Fruit fly (Drosophila melanogaster) whole organism, embryonic: ENCODE data around the gene Tango5.

ENCODE experiments used
- Ada2b ChIP-seq: fragments of 200-800 bp; sonication (Bioruptor generic); IDR thresholded peaks from 2 replicates; pipeline ENCODE4 v1.3.6; 2022; ENCODE audit warnings: missing biosample characterization, missing genetic modification characterization
- B-H1 ChIP-seq: fragments of 200-800 bp; sonication (Bioruptor generic); IDR thresholded peaks from 3 replicates; pipeline ENCODE4 v1.3.6; 2022; ENCODE audit warnings: missing biosample characterization, missing genetic modification characterization
- CG11695 ChIP-seq: fragments of 200-800 bp; sonication (Bioruptor generic); IDR thresholded peaks from 3 replicates; pipeline ENCODE4 v1.3.6; 2022; ENCODE audit warnings: missing biosample characterization, missing genetic modification characterization
- CG14050 ChIP-seq: fragments of 200-800 bp; sonication (Bioruptor generic); IDR thresholded peaks from 3 replicates; pipeline ENCODE4 v1.3.6; 2022; ENCODE audit warnings: missing biosample characterization, missing genetic modification characterization
- CG16863 ChIP-seq: fragments of 200-800 bp; sonication (Bioruptor generic); optimal IDR thresholded peaks from 3 replicates; lab custom pipeline; 2016; ENCODE audit warnings: missing biosample characterization, missing genetic modification characterization
- CG17802 ChIP-seq: fragments of 200-800 bp; sonication (Bioruptor generic); optimal IDR thresholded peaks from 2 replicates; lab custom pipeline; 2018; ENCODE audit warnings: missing biosample characterization, mild to moderate bottlenecking, missing genetic modification characterization, moderate library complexity
- CG1792 ChIP-seq: fragments of 200-800 bp; sonication (Bioruptor generic); optimal IDR thresholded peaks from 2 replicates; lab custom pipeline; 2016; ENCODE audit warnings: missing biosample characterization, missing genetic modification characterization
- CG30431 ChIP-seq: fragments of 200-800 bp; sonication (Bioruptor generic); optimal IDR thresholded peaks from 2 replicates; lab custom pipeline; 2017; ENCODE audit warnings: missing biosample characterization, missing genetic modification characterization
- CG32772 ChIP-seq: fragments of 200-800 bp; sonication (Bioruptor generic); IDR thresholded peaks from 2 replicates; pipeline ENCODE4 v1.3.6; 2022; ENCODE audit warnings: missing biosample characterization, missing genetic modification characterization
- CG4617 ChIP-seq: fragments of 200-800 bp; sonication (Bioruptor generic); optimal IDR thresholded peaks from 3 replicates; lab custom pipeline; 2016; ENCODE audit warnings: missing biosample characterization, missing genetic modification characterization, borderline replicate concordance
- CG4730 ChIP-seq: fragments of 200-800 bp; sonication (Bioruptor generic); IDR thresholded peaks from 2 replicates; pipeline ENCODE4 v1.3.6; 2022; ENCODE audit warnings: missing biosample characterization, missing genetic modification characterization
- CG5180 ChIP-seq: fragments of 200-800 bp; sonication (Bioruptor generic); optimal IDR thresholded peaks from 3 replicates; lab custom pipeline; 2017; ENCODE audit warnings: missing biosample characterization, missing genetic modification characterization, mild to moderate bottlenecking, moderate library complexity, missing genetic modification reagents
- CG8388 ChIP-seq: fragments of 200-800 bp; sonication (Bioruptor generic); optimal IDR thresholded peaks from 2 replicates; lab custom pipeline; 2019; ENCODE audit warnings: missing biosample characterization, mild to moderate bottlenecking, missing genetic modification characterization, moderate library complexity
- CG8478 ChIP-seq: fragments of >200 bp; optimal IDR thresholded peaks from 2 replicates; lab custom pipeline; 2018
- CG9609 ChIP-seq: fragments of 200-800 bp; sonication (Bioruptor generic); optimal IDR thresholded peaks from 3 replicates; lab custom pipeline; 2016; ENCODE audit warnings: missing biosample characterization, missing genetic modification characterization
- D ChIP-seq, 2 experiments: fragments of 200-800 bp in 1 of 2; fragments of >200 bp in 1 of 2; sonication (Bioruptor generic) in 1 of 2; optimal IDR thresholded peaks; 2 replicates in 1 of 2; 3 replicates in 1 of 2; lab custom pipeline; 2017; ENCODE audit warnings: mild to moderate bottlenecking in 1 of 2, missing biosample characterization in 1 of 2, missing genetic modification characterization in 1 of 2, missing genetic modification reagents in 1 of 2
- Dfd ChIP-seq, 2 experiments: fragments of >200 bp; optimal IDR thresholded peaks; 2 replicates each; lab custom pipeline; 2017; ENCODE audit warnings: missing biosample characterization in 2 of 2, missing genetic modification characterization in 2 of 2
- ERR ChIP-seq: fragments of 200-800 bp; sonication (Bioruptor generic); optimal IDR thresholded peaks from 2 replicates; lab custom pipeline; 2016; ENCODE audit warnings: missing biosample characterization, missing genetic modification characterization
- Eip74EF ChIP-seq, 2 experiments: fragments of 200-800 bp in 1 of 2; fragments of >200 bp in 1 of 2; sonication (Bioruptor generic) in 1 of 2; optimal IDR thresholded peaks; 2 replicates each; lab custom pipeline; 2017 to 2019; ENCODE audit warnings: missing biosample characterization in 2 of 2, missing genetic modification characterization in 2 of 2, mild to moderate bottlenecking in 1 of 2, moderate library complexity in 1 of 2
- Ets65A ChIP-seq: fragments of 200-800 bp; sonication (Bioruptor generic); peaks from one replicate; lab custom pipeline; 2016; ENCODE audit warnings: missing biosample characterization, missing genetic modification characterization
- Hand ChIP-seq: fragments of 200-800 bp; sonication (Bioruptor generic); optimal IDR thresholded peaks from 2 replicates; lab custom pipeline; 2017; ENCODE audit warnings: mild to moderate bottlenecking, missing biosample characterization, missing genetic modification reagents, missing genetic modification characterization
- Hmr ChIP-seq: fragments of 200-800 bp; sonication (Bioruptor generic); optimal IDR thresholded peaks from 3 replicates; lab custom pipeline; 2017; ENCODE audit warnings: mild to moderate bottlenecking, missing biosample characterization, missing genetic modification reagents, missing genetic modification characterization
- Hr51 ChIP-seq, 2 experiments: fragments of 200-800 bp; sonication (Bioruptor generic); optimal IDR thresholded peaks; 2 replicates in 1 of 2; 3 replicates in 1 of 2; lab custom pipeline; 2016 to 2018; ENCODE audit warnings: missing biosample characterization in 2 of 2, missing genetic modification characterization in 2 of 2, mild to moderate bottlenecking in 1 of 2, moderate library complexity in 1 of 2
- Mrtf ChIP-seq: fragments of 200-800 bp; sonication (Bioruptor generic); IDR thresholded peaks from 3 replicates; pipeline ENCODE4 v1.3.6; 2022; ENCODE audit warnings: missing biosample characterization, missing genetic modification characterization
- Nf-YB ChIP-seq: fragments of 200-800 bp; sonication (Bioruptor generic); optimal IDR thresholded peaks from 3 replicates; lab custom pipeline; 2019; ENCODE audit warnings: missing biosample characterization, mild to moderate bottlenecking, missing genetic modification characterization, moderate library complexity
- Nf-YC ChIP-seq: fragments of 200-800 bp; optimal IDR thresholded peaks from 3 replicates; lab custom pipeline; 2019; ENCODE audit warnings: missing biosample characterization, mild to moderate bottlenecking, missing genetic modification characterization, moderate library complexity
- Sin3A ChIP-seq: fragments of >200 bp; optimal IDR thresholded peaks from 2 replicates; lab custom pipeline; 2018
- Stat92E ChIP-seq, 3 experiments: fragments of >200 bp in 2 of 3; fragments of 200-800 bp in 1 of 3; sonication (Bioruptor generic) in 1 of 3; optimal IDR thresholded peaks; 2 replicates each; lab custom pipeline; 2017 to 2019; ENCODE audit warnings: missing biosample characterization in 3 of 3, missing genetic modification characterization in 3 of 3, mild to moderate bottlenecking in 1 of 3, moderate library complexity in 1 of 3
- Vsx1 ChIP-seq: fragments of 200-800 bp; sonication (Bioruptor generic); optimal IDR thresholded peaks from 2 replicates; lab custom pipeline; 2017; ENCODE audit warnings: missing biosample characterization, mild to moderate bottlenecking, missing genetic modification characterization, missing genetic modification reagents
- az2 ChIP-seq: fragments of 200-800 bp; sonication (Bioruptor generic); optimal IDR thresholded peaks from 3 replicates; lab custom pipeline; 2016; ENCODE audit warnings: missing biosample characterization, missing genetic modification characterization
- bbx ChIP-seq: fragments of 200-800 bp; sonication (Bioruptor generic); IDR thresholded peaks from 2 replicates; pipeline ENCODE4 v1.3.6; 2022; ENCODE audit warnings: missing biosample characterization, missing genetic modification characterization; ENCODE audit not compliant: partially characterized antibody
- fd3F ChIP-seq: fragments of 200-800 bp; sonication (Bioruptor generic); optimal IDR thresholded peaks from 2 replicates; lab custom pipeline; 2018; ENCODE audit warnings: missing biosample characterization, mild to moderate bottlenecking, missing genetic modification characterization, moderate library complexity
- gro ChIP-seq: fragments of 200-800 bp; sonication (Bioruptor generic); optimal IDR thresholded peaks from 2 replicates; lab custom pipeline; 2016; ENCODE audit warnings: missing biosample characterization, missing genetic modification characterization
- gsb ChIP-seq: fragments of 200-800 bp; sonication (Bioruptor generic); IDR thresholded peaks from 2 replicates; pipeline ENCODE4 v1.3.6; 2022; ENCODE audit warnings: missing biosample characterization, missing genetic modification characterization
- hbn ChIP-seq: fragments of 200-800 bp; sonication (Bioruptor generic); IDR thresholded peaks from 2 replicates; pipeline ENCODE4 v1.3.6; 2022; ENCODE audit warnings: missing biosample characterization, missing genetic modification characterization; ENCODE audit not compliant: partially characterized antibody
- jing ChIP-seq: fragments of 200-800 bp; sonication (Bioruptor generic); optimal IDR thresholded peaks from 2 replicates; lab custom pipeline; 2018; ENCODE audit warnings: missing biosample characterization, mild to moderate bottlenecking, missing genetic modification characterization
- kay ChIP-seq: fragments of 200-800 bp; sonication (Bioruptor generic); optimal IDR thresholded peaks from 2 replicates; lab custom pipeline; 2016; ENCODE audit warnings: missing biosample characterization, missing genetic modification characterization
- mirr ChIP-seq: fragments of 200-800 bp; sonication (Bioruptor generic); optimal IDR thresholded peaks from 3 replicates; lab custom pipeline; 2018; ENCODE audit warnings: missing biosample characterization, mild to moderate bottlenecking, missing genetic modification characterization
- pan ChIP-seq, 4 experiments: fragments of >200 bp in 3 of 4; fragments of 200-800 bp in 1 of 4; sonication (Bioruptor generic) in 1 of 4; optimal IDR thresholded peaks in 3 of 4; IDR thresholded peaks in 1 of 4; 2 replicates each; pipeline versions ENCODE4 v1.3.6 to Lab custom; 2017 to 2022; ENCODE audit warnings: missing biosample characterization in 2 of 4, missing genetic modification characterization in 2 of 4, mixed read lengths in 1 of 4
- pita ChIP-seq: fragments of 200-800 bp; sonication (Bioruptor generic); optimal IDR thresholded peaks from 2 replicates; lab custom pipeline; 2017; ENCODE audit warnings: missing biosample characterization, mild to moderate bottlenecking, missing genetic modification characterization
- rib ChIP-seq: fragments of 200-800 bp; sonication (Bioruptor generic); IDR thresholded peaks from 2 replicates; pipeline ENCODE4 v1.3.6; 2022; ENCODE audit warnings: missing biosample characterization, missing genetic modification characterization
- salm ChIP-seq: fragments of 200-800 bp; sonication (Bioruptor generic); optimal IDR thresholded peaks from 2 replicates; lab custom pipeline; 2018; ENCODE audit warnings: missing biosample characterization, mild to moderate bottlenecking, missing genetic modification characterization
- slou ChIP-seq: fragments of 200-800 bp; sonication (Bioruptor generic); optimal IDR thresholded peaks from 3 replicates; lab custom pipeline; 2016; ENCODE audit warnings: missing biosample characterization, missing genetic modification characterization
- sna ChIP-seq: fragments of 200-800 bp; sonication (Bioruptor generic); IDR thresholded peaks from 2 replicates; pipeline ENCODE4 v1.3.6; 2022; ENCODE audit warnings: missing biosample characterization, missing genetic modification characterization; ENCODE audit not compliant: partially characterized antibody
- sqz ChIP-seq: fragments of 200-800 bp; sonication (Bioruptor generic); optimal IDR thresholded peaks from 3 replicates; lab custom pipeline; 2018; ENCODE audit warnings: missing biosample characterization, mild to moderate bottlenecking, missing genetic modification characterization
- trem ChIP-seq: fragments of 200-800 bp; optimal IDR thresholded peaks from 3 replicates; lab custom pipeline; 2019; ENCODE audit warnings: missing biosample characterization, mild to moderate bottlenecking, missing genetic modification characterization, moderate library complexity
- wor ChIP-seq: fragments of 200-800 bp; sonication (Bioruptor generic); IDR thresholded peaks from 2 replicates; pipeline ENCODE4 v1.3.6; 2022; ENCODE audit warnings: missing biosample characterization, missing genetic modification characterization
- yki ChIP-seq: fragments of >200 bp; optimal IDR thresholded peaks from 3 replicates; lab custom pipeline; 2018

Tango5 gene

dm6 chrX:10771856-10772592, 7.8 kb upstream of the Tango5 start, which contains the start of gene CG15211 (continued):
- TF ChIP-seq D (optimal IDR thresholded peaks at IDR 0.05; lab: Kevin White, UChicago) (no peak), D (GFP tag; optimal IDR thresholded peaks at IDR 0.05; lab: Kevin White, UChicago) (peak; percentile 63), CG5180 (GFP tag; lab: Kevin White, UChicago) (peak; percentile 68), Mrtf (0 out of 3 replicates have a peak, but pooled peaks have one; percentile 30), Hr51 (GFP tag; optimal IDR thresholded peaks at IDR 0.05; lab: Kevin White, UChicago) (peak in 1 of 2 experiments; percentile 82), CG14050 (GFP tag; lab: Robert Waterston, UW) (peak; percentile 55; the same call in 2 of the 3 replicates), wor (GFP tag; lab: Robert Waterston, UW) (peak; percentile 70), Ets65A (peak; percentile 75), hbn (GFP tag; lab: Robert Waterston, UW) (no peak), CG11695 (GFP tag; lab: Robert Waterston, UW) (peak; percentile 70; the same call in 2 of the 3 replicates), sna (GFP tag; lab: Robert Waterston, UW) (no peak), mirr (peak; percentile 19), CG17802 (tag; lab: Kevin White, UChicago) (peak; percentile 42), B-H1 (GFP tag; lab: Robert Waterston, UW) (peak; percentile 31), CG8478 (lab: Kevin White, UChicago) (no peak), CG9609 (GFP tag; lab: Kevin White, UChicago) (peak; percentile 3), Eip74EF (GFP tag; optimal IDR thresholded peaks at IDR 0.05; lab: Kevin White, UChicago) (peak in 1 of 2 experiments; percentile 64), CG4730 (GFP tag; lab: Robert Waterston, UW) (peak; percentile 47; the same call in 1 of the 2 replicates), ERR (no peak), Stat92E (GFP tag; optimal IDR thresholded peaks at IDR 0.05; lab: Kevin White, UChicago) (no peak), Vsx1 (GFP tag; lab: Kevin White, UChicago) (no peak), fd3F (peak; percentile 54), Hmr (peak; percentile 61), rib (GFP tag; lab: Robert Waterston, UW) (0 out of 2 replicates have a peak, but pooled peaks have one; percentile 28), pan (optimal IDR thresholded peaks at IDR 0.05; lab: Kevin White, UChicago) (no peak), pan (GFP tag; optimal IDR thresholded peaks at IDR 0.05 in 1 of 2, IDR thresholded peaks at IDR 0.05 in 1 of 2) (peak in 1 of 2 experiments; percentile 63), Nf-YB (GFP tag; lab: Kevin White, UChicago) (peak; percentile 71), kay (GFP tag; lab: Kevin White, UChicago) (peak; percentile 34), Nf-YC (tag; lab: Kevin White, UChicago) (peak; percentile 72), Dfd (GFP tag; optimal IDR thresholded peaks at IDR 0.05; lab: Kevin White, UChicago) (no peak), CG32772 (peak; percentile 70), gsb (GFP tag; lab: Robert Waterston, UW) (no peak), CG1792 (GFP tag; lab: Kevin White, UChicago) (no peak), yki (lab: Kevin White, UChicago) (no peak), CG30431 (GFP tag; lab: Kevin White, UChicago) (peak; percentile 46), sqz (GFP tag; lab: Kevin White, UChicago) (peak; percentile 84), bbx (GFP tag; lab: Robert Waterston, UW) (peak; percentile 45; the same call in 1 of the 2 replicates), salm (tag; lab: Kevin White, UChicago) (peak; percentile 47), slou (GFP tag; lab: Kevin White, UChicago) (no peak), CG8388 (GFP tag; lab: Kevin White, UChicago) (peak; percentile 81), CG16863 (GFP tag; lab: Kevin White, UChicago) (peak; percentile 24), gro (GFP tag; lab: Kevin White, UChicago) (no peak), Hand (GFP tag; lab: Kevin White, UChicago) (peak; percentile 19), Sin3A (lab: Kevin White, UChicago) (no peak), Ada2b (GFP tag; lab: Robert Waterston, UW) (peak; percentile 40), jing (GFP tag; lab: Kevin White, UChicago) (no peak), CG4617 (GFP tag; lab: Kevin White, UChicago) (peak; percentile 22), az2 (peak; percentile 77), pita (GFP tag; lab: Kevin White, UChicago) (no peak), trem (tag; lab: Kevin White, UChicago) (peak; percentile 57)
